Fruit fly (Drosophila melanogaster) whole organism, embryonic: ENCODE results near the gene CG3091.

Experiments
- Adf1 ChIP-seq: fragments of 200-800 bp; sonication (Bioruptor generic); IDR thresholded peaks from 2 replicates; pipeline ENCODE4 v1.3.6; 2022; ENCODE audit warnings: missing biosample characterization, missing genetic modification characterization
- C15 ChIP-seq: fragments of 200-800 bp; sonication (Bioruptor generic); IDR thresholded peaks from 3 replicates; pipeline ENCODE4 v1.3.6; 2022; ENCODE audit warnings: missing biosample characterization, missing genetic modification characterization
- CG10959 ChIP-seq: fragments of 200-800 bp; sonication (Bioruptor generic); IDR thresholded peaks from 2 replicates; pipeline ENCODE4 v1.3.6; 2022; ENCODE audit warnings: missing biosample characterization, missing genetic modification characterization
- CG11093 ChIP-seq: fragments of 200-800 bp; sonication (Bioruptor generic); IDR thresholded peaks from 3 replicates; pipeline ENCODE4 v1.3.6; 2022; ENCODE audit warnings: missing biosample characterization, missing genetic modification characterization
- CG11560 ChIP-seq: fragments of 200-800 bp; sonication (Bioruptor generic); IDR thresholded peaks from 3 replicates; pipeline ENCODE4 v1.3.6; 2022; ENCODE audit warnings: missing biosample characterization, missing genetic modification characterization
- CG11723 ChIP-seq: fragments of 200-800 bp; sonication (Bioruptor generic); optimal IDR thresholded peaks from 2 replicates; lab custom pipeline; 2017; ENCODE audit warnings: missing biosample characterization, mild to moderate bottlenecking, missing genetic modification characterization
- CG12391 ChIP-seq: fragments of 200-800 bp; sonication (Bioruptor generic); optimal IDR thresholded peaks from 3 replicates; lab custom pipeline; 2018; ENCODE audit warnings: missing biosample characterization, mild to moderate bottlenecking, missing genetic modification characterization, moderate library complexity
- CG12744 ChIP-seq: fragments of 200-800 bp; sonication (Bioruptor generic); optimal IDR thresholded peaks from 2 replicates; lab custom pipeline; 2016; ENCODE audit warnings: missing biosample characterization, missing genetic modification characterization
- CG12769 ChIP-seq: fragments of 200-800 bp; sonication (Bioruptor generic); optimal IDR thresholded peaks from 2 replicates; lab custom pipeline; 2019; ENCODE audit warnings: missing biosample characterization, mild to moderate bottlenecking, missing genetic modification characterization, moderate library complexity
- CG1602 ChIP-seq: fragments of 200-800 bp; sonication (Bioruptor generic); optimal IDR thresholded peaks from 3 replicates; lab custom pipeline; 2016; ENCODE audit warnings: missing biosample characterization, missing genetic modification characterization
- CG17186 ChIP-seq: fragments of 200-800 bp; sonication (Bioruptor generic); optimal IDR thresholded peaks from 3 replicates; lab custom pipeline; 2017; ENCODE audit warnings: missing biosample characterization, missing genetic modification reagents, missing genetic modification characterization
- CG1832 ChIP-seq: fragments of 200-800 bp; sonication (Bioruptor generic); optimal IDR thresholded peaks from 2 replicates; lab custom pipeline; 2017; ENCODE audit warnings: missing biosample characterization, mild to moderate bottlenecking, missing genetic modification characterization, inconsistent platforms
- CG2129 ChIP-seq: fragments of 200-800 bp; sonication (Bioruptor generic); IDR thresholded peaks from 2 replicates; pipeline ENCODE4 v1.3.6; 2022; ENCODE audit warnings: missing biosample characterization, missing genetic modification characterization; ENCODE audit not compliant: partially characterized antibody
- CG4707 ChIP-seq: fragments of 200-800 bp; sonication (Bioruptor generic); optimal IDR thresholded peaks from 2 replicates; lab custom pipeline; 2018; ENCODE audit warnings: missing biosample characterization, mild to moderate bottlenecking, missing genetic modification characterization, moderate library complexity
- CG4854 ChIP-seq: fragments of 200-800 bp; sonication (Bioruptor generic); optimal IDR thresholded peaks from 2 replicates; lab custom pipeline; 2016; ENCODE audit warnings: missing biosample characterization, missing genetic modification characterization, inconsistent platforms
- CG6175 ChIP-seq: fragments of 200-800 bp; sonication (Bioruptor generic); IDR thresholded peaks from 3 replicates; pipeline ENCODE4 v1.3.6; 2022; ENCODE audit warnings: missing biosample characterization, missing genetic modification characterization
- CG6791 ChIP-seq: fragments of 200-800 bp; sonication (Bioruptor generic); IDR thresholded peaks from 3 replicates; pipeline ENCODE4 v1.3.6; 2022; ENCODE audit warnings: missing biosample characterization, missing genetic modification characterization; ENCODE audit not compliant: partially characterized antibody
- CG7786 ChIP-seq: fragments of 200-800 bp; sonication (Bioruptor generic); optimal IDR thresholded peaks from 2 replicates; lab custom pipeline; 2016; ENCODE audit warnings: missing biosample characterization, missing genetic modification characterization
- CG7839 ChIP-seq: fragments of 200-800 bp; sonication (Bioruptor generic); optimal IDR thresholded peaks from 3 replicates; lab custom pipeline; 2018; ENCODE audit warnings: missing biosample characterization, mild to moderate bottlenecking, missing genetic modification characterization, moderate library complexity
- CG8359 ChIP-seq: fragments of 200-800 bp; sonication (Bioruptor generic); optimal IDR thresholded peaks from 2 replicates; lab custom pipeline; 2017; ENCODE audit warnings: missing biosample characterization, mild to moderate bottlenecking, missing genetic modification characterization, borderline replicate concordance
- CG9437 ChIP-seq: fragments of 200-800 bp; sonication (Bioruptor generic); optimal IDR thresholded peaks from 2 replicates; lab custom pipeline; 2018; ENCODE audit warnings: missing biosample characterization, mild to moderate bottlenecking, missing genetic modification characterization
- CG9727 ChIP-seq: fragments of 200-800 bp; sonication (Bioruptor generic); optimal IDR thresholded peaks from 3 replicates; lab custom pipeline; 2017; ENCODE audit warnings: missing biosample characterization, mild to moderate bottlenecking, missing genetic modification characterization
- CG9797 ChIP-seq: fragments of 200-800 bp; sonication (Bioruptor generic); optimal IDR thresholded peaks from 3 replicates; lab custom pipeline; 2018; ENCODE audit warnings: missing biosample characterization, mild to moderate bottlenecking, missing genetic modification characterization
- CG9817 ChIP-seq: fragments of 200-800 bp; sonication (Bioruptor generic); optimal IDR thresholded peaks from 2 replicates; lab custom pipeline; 2018; ENCODE audit warnings: missing biosample characterization, mild to moderate bottlenecking, missing genetic modification characterization, moderate library complexity
- CTCF ChIP-seq: fragments of 200-800 bp; sonication (Bioruptor generic); optimal IDR thresholded peaks from 2 replicates; lab custom pipeline; 2017; ENCODE audit warnings: missing biosample characterization, mild to moderate bottlenecking, missing genetic modification characterization, moderate library complexity
- D19A ChIP-seq: fragments of 200-800 bp; optimal IDR thresholded peaks from 3 replicates; lab custom pipeline; 2019; ENCODE audit warnings: missing biosample characterization, mild to moderate bottlenecking, missing genetic modification characterization, moderate library complexity
- Dad ChIP-seq: fragments of 200-800 bp; sonication (Bioruptor generic); optimal IDR thresholded peaks from 3 replicates; lab custom pipeline; 2016; ENCODE audit warnings: missing biosample characterization, missing genetic modification characterization
- Dip2 ChIP-seq: fragments of 200-800 bp; sonication (Bioruptor generic); IDR thresholded peaks from 2 replicates; pipeline ENCODE4 v1.3.6; 2022; ENCODE audit warnings: missing biosample characterization, missing genetic modification characterization
- Dp ChIP-seq: fragments of 200-800 bp; sonication (Bioruptor generic); optimal IDR thresholded peaks from 2 replicates; lab custom pipeline; 2018; ENCODE audit warnings: missing biosample characterization, mild to moderate bottlenecking, missing genetic modification characterization, moderate library complexity
- Hmx ChIP-seq: fragments of 200-800 bp; sonication (Bioruptor generic); optimal IDR thresholded peaks from 2 replicates; lab custom pipeline; 2016; ENCODE audit warnings: missing biosample characterization, missing genetic modification characterization
- Lpt ChIP-seq: fragments of >200 bp; optimal IDR thresholded peaks from 2 replicates; lab custom pipeline; 2018; ENCODE audit warnings: missing biosample characterization, missing genetic modification characterization
- Myb ChIP-seq: fragments of 200-800 bp; sonication (Bioruptor generic); optimal IDR thresholded peaks from 2 replicates; lab custom pipeline; 2016; ENCODE audit warnings: missing biosample characterization, missing genetic modification characterization
- NFAT ChIP-seq: fragments of 200-800 bp; sonication (Bioruptor generic); IDR thresholded peaks from 2 replicates; pipeline ENCODE4 v1.3.6; 2022; ENCODE audit warnings: missing biosample characterization, missing genetic modification characterization
- Stat92E ChIP-seq, 3 experiments: fragments of >200 bp in 2 of 3; fragments of 200-800 bp in 1 of 3; sonication (Bioruptor generic) in 1 of 3; optimal IDR thresholded peaks; 2 replicates each; lab custom pipeline; 2017 to 2019; ENCODE audit warnings: missing biosample characterization in 3 of 3, missing genetic modification characterization in 3 of 3, mild to moderate bottlenecking in 1 of 3, moderate library complexity in 1 of 3
- Usf ChIP-seq: fragments of 200-800 bp; sonication (Bioruptor generic); optimal IDR thresholded peaks from 2 replicates; lab custom pipeline; 2017; ENCODE audit warnings: missing genotype, missing biosample characterization, missing genetic modification characterization
- Vsx1 ChIP-seq: fragments of 200-800 bp; sonication (Bioruptor generic); optimal IDR thresholded peaks from 2 replicates; lab custom pipeline; 2017; ENCODE audit warnings: missing biosample characterization, mild to moderate bottlenecking, missing genetic modification characterization, missing genetic modification reagents
- bigmax ChIP-seq: fragments of 200-800 bp; sonication (Bioruptor generic); optimal IDR thresholded peaks from 2 replicates; lab custom pipeline; 2018; ENCODE audit warnings: missing biosample characterization, mild to moderate bottlenecking, missing genetic modification characterization
- cad ChIP-seq: fragments of >200 bp; optimal IDR thresholded peaks from 2 replicates; lab custom pipeline; 2017; ENCODE audit warnings: missing biosample characterization, missing genetic modification characterization
- dan ChIP-seq: fragments of 200-800 bp; sonication (Bioruptor generic); IDR thresholded peaks from 2 replicates; pipeline ENCODE4 v1.3.6; 2022; ENCODE audit warnings: missing biosample characterization, missing genetic modification characterization
- dmrt11E ChIP-seq: fragments of 200-800 bp; sonication (Bioruptor generic); optimal IDR thresholded peaks from 3 replicates; lab custom pipeline; 2018; ENCODE audit warnings: missing biosample characterization, mild to moderate bottlenecking, missing genetic modification characterization, moderate library complexity
- esg ChIP-seq: fragments of 200-800 bp; sonication (Bioruptor generic); conservative IDR thresholded peaks from 2 replicates; pipeline ENCODE4 v1.3.6; 2022; ENCODE audit warnings: missing biosample characterization, missing genetic modification characterization
- gsb ChIP-seq: fragments of 200-800 bp; sonication (Bioruptor generic); IDR thresholded peaks from 2 replicates; pipeline ENCODE4 v1.3.6; 2022; ENCODE audit warnings: missing biosample characterization, missing genetic modification characterization
- gsb-n ChIP-seq: fragments of 200-800 bp; sonication (Bioruptor generic); optimal IDR thresholded peaks from 3 replicates; lab custom pipeline; 2018; ENCODE audit warnings: missing biosample characterization, mild to moderate bottlenecking, missing genetic modification characterization
- h ChIP-seq: fragments of >200 bp; optimal IDR thresholded peaks from 2 replicates; lab custom pipeline; 2017
- insv ChIP-seq, 2 experiments: fragments of 200-800 bp; sonication (Bioruptor generic); optimal IDR thresholded peaks; 3 replicates each; lab custom pipeline; 2016 to 2018; ENCODE audit warnings: missing biosample characterization in 2 of 2, missing genetic modification characterization in 2 of 2
- lilli ChIP-seq: fragments of 200-800 bp; sonication (Bioruptor generic); optimal IDR thresholded peaks from 3 replicates; lab custom pipeline; 2016; ENCODE audit warnings: missing biosample characterization, missing genetic modification characterization
- slp2 ChIP-seq: fragments of 200-800 bp; sonication (Bioruptor generic); optimal IDR thresholded peaks from 2 replicates; lab custom pipeline; 2016; ENCODE audit warnings: missing biosample characterization, missing genetic modification characterization
- sqz ChIP-seq: fragments of 200-800 bp; sonication (Bioruptor generic); optimal IDR thresholded peaks from 3 replicates; lab custom pipeline; 2018; ENCODE audit warnings: missing biosample characterization, mild to moderate bottlenecking, missing genetic modification characterization
- stwl ChIP-seq: fragments of 200-800 bp; sonication (Bioruptor generic); optimal IDR thresholded peaks from 3 replicates; lab custom pipeline; 2018; ENCODE audit warnings: missing biosample characterization, mild to moderate bottlenecking, missing genetic modification characterization, moderate library complexity
- yki ChIP-seq: fragments of >200 bp; optimal IDR thresholded peaks from 3 replicates; lab custom pipeline; 2018

CG3091 gene

DNA sequence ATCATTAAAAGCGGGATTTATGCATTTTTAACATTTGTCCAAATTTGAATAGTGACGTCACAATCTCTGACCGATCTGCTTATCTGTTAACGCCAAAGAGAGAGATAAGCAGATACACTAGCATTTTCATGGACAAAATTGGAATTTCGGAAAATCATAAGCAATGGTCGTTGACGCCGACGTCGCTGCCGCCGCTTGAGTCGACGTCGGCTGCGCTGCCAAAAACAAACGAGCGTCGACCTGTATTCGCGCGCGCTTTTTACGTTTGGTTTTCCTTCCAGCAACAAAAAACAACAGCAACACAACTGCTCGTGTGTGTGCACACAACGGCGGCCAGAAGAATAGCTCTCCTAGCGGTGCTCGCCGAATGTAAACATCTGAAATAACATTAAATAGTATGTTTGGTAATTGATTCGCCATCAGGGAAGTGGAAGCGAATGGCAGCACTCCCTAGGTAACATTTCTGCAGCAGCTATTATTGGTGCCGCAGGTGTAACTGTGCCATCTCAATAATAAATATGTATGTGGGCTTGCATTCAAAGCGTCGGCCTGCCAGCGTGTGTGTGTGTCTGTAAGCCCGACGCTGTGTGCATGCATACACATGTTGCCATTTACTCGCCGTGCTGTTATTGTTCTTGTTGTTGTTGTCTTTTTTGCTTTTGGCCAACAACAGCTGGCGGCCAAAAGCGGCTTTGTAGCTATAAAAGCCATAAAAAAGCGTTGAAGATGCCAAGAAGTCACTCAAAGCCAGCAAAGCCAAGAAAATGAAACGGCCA, 46.5 kb upstream of the CG3091 start (continued):
- TF ChIP-seq CG9797 (GFP tag; lab: Kevin White, UChicago) = peak; percentile 33
- no peak for TF ChIP-seq CG2129
- TF ChIP-seq Adf1 (GFP tag; lab: Robert Waterston, UW) = peak; percentile 93
- peak; percentile 93 for TF ChIP-seq Dad (GFP tag; lab: Kevin White, UChicago)
- TF ChIP-seq Dip2 (GFP tag; lab: Robert Waterston, UW) = 0 out of 2 replicates have a peak, but pooled peaks have one; percentile 40
- TF ChIP-seq stwl = peak; percentile 21
- peak; percentile 92 for TF ChIP-seq CG11723 (GFP tag; lab: Kevin White, UChicago)
- TF ChIP-seq CG1832 = no peak
- TF ChIP-seq h = no peak
- peak in 1 of 2 experiments; percentile 45 for TF ChIP-seq insv (GFP tag; optimal IDR thresholded peaks at IDR 0.05; lab: Kevin White, UChicago)
- TF ChIP-seq gsb-n = peak; percentile 90
- no peak for TF ChIP-seq Lpt (GFP tag; lab: Kevin White, UChicago)
- peak; percentile 84 for TF ChIP-seq CG11560 (tag; lab: Robert Waterston, UW)
- peak; percentile 95 for TF ChIP-seq NFAT (GFP tag; lab: Robert Waterston, UW)
- TF ChIP-seq CG8359 (GFP tag; lab: Kevin White, UChicago) = peak; percentile 79
- TF ChIP-seq CG12744 (GFP tag; lab: Kevin White, UChicago) = peak; percentile 83
- TF ChIP-seq slp2 (GFP tag; lab: Kevin White, UChicago) = peak; percentile 95
- TF ChIP-seq CG17186 (GFP tag; lab: Kevin White, UChicago) = peak; percentile 86
- peak; percentile 91 for TF ChIP-seq CG4707 (GFP tag; lab: Kevin White, UChicago)
- TF ChIP-seq Stat92E (GFP tag; optimal IDR thresholded peaks at IDR 0.05; lab: Kevin White, UChicago) = peak in 1 of 3 experiments; percentile 87
- TF ChIP-seq CTCF (GFP tag; lab: Kevin White, UChicago) = peak; percentile 62
- peak; percentile 91 for TF ChIP-seq CG9727
- peak; percentile 87; the same call in 2 of the 3 replicates for TF ChIP-seq C15 (GFP tag; lab: Robert Waterston, UW)
- peak; percentile 90 for TF ChIP-seq CG9817 (tag; lab: Kevin White, UChicago)
- TF ChIP-seq D19A (tag; lab: Kevin White, UChicago) = peak; percentile 88
- TF ChIP-seq CG7786 (GFP tag; lab: Kevin White, UChicago) = peak; percentile 94
- peak; percentile 88 for TF ChIP-seq CG6175 (GFP tag; lab: Robert Waterston, UW)
- TF ChIP-seq dan (GFP tag; lab: Robert Waterston, UW) = peak; percentile 82
- TF ChIP-seq esg (GFP tag; lab: Robert Waterston, UW) = peak; percentile 97
- peak; percentile 81 for TF ChIP-seq Myb (GFP tag; lab: Kevin White, UChicago)
- peak; percentile 30 for TF ChIP-seq Dp (GFP tag; lab: Kevin White, UChicago)
- TF ChIP-seq CG12769 = peak; percentile 99
- peak; percentile 60 for TF ChIP-seq Hmx (GFP tag; lab: Kevin White, UChicago)
- peak; percentile 93 for TF ChIP-seq lilli (GFP tag; lab: Kevin White, UChicago)
- peak; percentile 90 for TF ChIP-seq CG10959 (GFP tag; lab: Robert Waterston, UW)
- no peak for TF ChIP-seq yki
- TF ChIP-seq sqz (GFP tag; lab: Kevin White, UChicago) = peak; percentile 85
- TF ChIP-seq CG12391 (tag; lab: Kevin White, UChicago) = peak; percentile 94
- TF ChIP-seq CG7839 (tag; lab: Kevin White, UChicago) = peak; percentile 96
- no peak for TF ChIP-seq cad (GFP tag; lab: Kevin White, UChicago)
- peak; percentile 95 for TF ChIP-seq gsb (GFP tag; lab: Robert Waterston, UW)
- no peak for TF ChIP-seq CG6791
- TF ChIP-seq Usf (GFP tag; lab: Kevin White, UChicago) = peak; percentile 90
- TF ChIP-seq CG1602 = peak; percentile 90
- TF ChIP-seq bigmax (GFP tag; lab: Kevin White, UChicago) = peak; percentile 44
- peak; percentile 96 for TF ChIP-seq CG11093 (GFP tag; lab: Robert Waterston, UW)
- TF ChIP-seq CG4854 = peak; percentile 88
- peak; percentile 89 for TF ChIP-seq Vsx1
- TF ChIP-seq CG9437 = peak; percentile 88
- peak; percentile 89 for TF ChIP-seq dmrt11E (tag; lab: Kevin White, UChicago)
